Fruit fly (Drosophila melanogaster): ENCODE data around the gene CG13850.
A peak's percentile ranks its signal among the peaks of the same experiment; 100 is the strongest.

Gene CG13850

dm6 chr3R:22424602-22425190 lies 14.0 kb upstream of the CG13850 start, which contains the start of gene pinta:
TSS of gene pinta (minus strand) at chr3R:22424929.
- TF ChIP-seq GATAd (GFP tag; optimal IDR thresholded peaks at IDR 0.05) (no peak), dsf (GFP tag; optimal IDR thresholded peaks at IDR 0.05; ENCODE audit: borderline replicate concordance) (no peak), sv (GFP tag; optimal IDR thresholded peaks at IDR 0.05) (no peak), lola (GFP tag; optimal IDR thresholded peaks at IDR 0.05) (no peak), woc (GFP tag; optimal IDR thresholded peaks at IDR 0.05) (no peak), tai (GFP tag; optimal IDR thresholded peaks at IDR 0.05) (no peak), ey (GFP tag; optimal IDR thresholded peaks at IDR 0.05) (no peak), h (GFP tag; optimal IDR thresholded peaks at IDR 0.05) (no peak), Rel (GFP tag; optimal IDR thresholded peaks at IDR 0.05) (no peak), Rel (tag; optimal IDR thresholded peaks at IDR 0.05) (no peak), Vsx2 (GFP tag; optimal IDR thresholded peaks at IDR 0.05; ENCODE audit: partially characterized antibody) (no peak), brk (GFP tag; optimal IDR thresholded peaks at IDR 0.05) (no peak), br (GFP tag; optimal IDR thresholded peaks at IDR 0.05) (no peak), rgr (GFP tag; optimal IDR thresholded peaks at IDR 0.05) (no peak), Abd-B (GFP tag; optimal IDR thresholded peaks at IDR 0.05) (no peak)

- TF ChIP-seq psq (GFP tag; optimal IDR thresholded peaks at IDR 0.05) (peak; percentile 44), fru (GFP tag; optimal IDR thresholded peaks at IDR 0.05) (peak; percentile 39), CG9705 (GFP tag; optimal IDR thresholded peaks at IDR 0.05) (no peak), ey (GFP tag; optimal IDR thresholded peaks at IDR 0.05) (peak; percentile 37), br (GFP tag; optimal IDR thresholded peaks at IDR 0.05) (peak; percentile 40), OdsH (GFP tag; optimal IDR thresholded peaks at IDR 0.05) (peak; percentile 61), Dif (GFP tag; optimal IDR thresholded peaks at IDR 0.05; ENCODE audit: partially characterized antibody) (no peak), HLH106 (tag; optimal IDR thresholded peaks at IDR 0.05) (peak; percentile 36), Mio (GFP tag; optimal IDR thresholded peaks at IDR 0.05) (no peak), Jra (GFP tag; optimal IDR thresholded peaks at IDR 0.05) (peak; percentile 33), Vsx2 (GFP tag; optimal IDR thresholded peaks at IDR 0.05; ENCODE audit: partially characterized antibody) (no peak), pan (optimal IDR thresholded peaks at IDR 0.05) (no peak), CrebA (GFP tag; optimal IDR thresholded peaks at IDR 0.05; ENCODE audit: borderline replicate concordance) (no peak), Myc (optimal IDR thresholded peaks at IDR 0.05) (no peak), dl (GFP tag; optimal IDR thresholded peaks at IDR 0.05; ENCODE audit: insufficient read depth in 1 of 2, partially characterized antibody in 2 of 2) (no peak), Abd-B (GFP tag; optimal IDR thresholded peaks at IDR 0.05) (no peak), dmrt93B (GFP tag; optimal IDR thresholded peaks at IDR 0.05) (no peak), GATAd (GFP tag; optimal IDR thresholded peaks at IDR 0.05) (no peak), foxo (GFP tag; optimal IDR thresholded peaks at IDR 0.05) (peak in 1 of 2 experiments; percentile 70), rgr (GFP tag; optimal IDR thresholded peaks at IDR 0.05) (peak; percentile 58), lola (GFP tag; optimal IDR thresholded peaks at IDR 0.05) (no peak), h (GFP tag; optimal IDR thresholded peaks at IDR 0.05) (peak; percentile 51), woc (GFP tag; optimal IDR thresholded peaks at IDR 0.05) (no peak), sage (GFP tag; optimal IDR thresholded peaks at IDR 0.05) (peak; percentile 41), Dfd (GFP tag; optimal IDR thresholded peaks at IDR 0.05) (no peak)
Measured at dm6 chr3R:22423996-22424395, 13.3 kb upstream of the CG13850 start.

- TF ChIP-seq Jra (GFP tag; optimal IDR thresholded peaks at IDR 0.05) (no peak), Hnf4 (GFP tag; optimal IDR thresholded peaks at IDR 0.05) (no peak), dsf (GFP tag; optimal IDR thresholded peaks at IDR 0.05; ENCODE audit: borderline replicate concordance) (no peak), Hr83 (GFP tag; optimal IDR thresholded peaks at IDR 0.05; ENCODE audit: poor library complexity, severe bottlenecking) (peak; percentile 44), Myc (optimal IDR thresholded peaks at IDR 0.05) (no peak), dmrt93B (GFP tag; optimal IDR thresholded peaks at IDR 0.05) (no peak), psq (GFP tag; optimal IDR thresholded peaks at IDR 0.05) (peak; percentile 70), tai (GFP tag; optimal IDR thresholded peaks at IDR 0.05) (no peak), sv (GFP tag; optimal IDR thresholded peaks at IDR 0.05) (peak; percentile 29), jim (GFP tag; optimal IDR thresholded peaks at IDR 0.05) (no peak), CrebA (GFP tag; optimal IDR thresholded peaks at IDR 0.05; ENCODE audit: borderline replicate concordance) (no peak), Vsx2 (GFP tag; optimal IDR thresholded peaks at IDR 0.05; ENCODE audit: partially characterized antibody) (no peak), HLH106 (tag; optimal IDR thresholded peaks at IDR 0.05) (peak; percentile 84), lola (GFP tag; optimal IDR thresholded peaks at IDR 0.05) (no peak), rgr (GFP tag; optimal IDR thresholded peaks at IDR 0.05) (peak; percentile 83), Dfd (GFP tag; optimal IDR thresholded peaks at IDR 0.05) (no peak), GATAd (GFP tag; optimal IDR thresholded peaks at IDR 0.05) (no peak), brk (GFP tag; optimal IDR thresholded peaks at IDR 0.05) (no peak), woc (GFP tag; optimal IDR thresholded peaks at IDR 0.05) (peak; percentile 67), usp (GFP tag; optimal IDR thresholded peaks at IDR 0.05) (no peak), fru (GFP tag; optimal IDR thresholded peaks at IDR 0.05) (peak; percentile 85), CG32264 (GFP tag; optimal IDR thresholded peaks at IDR 0.05) (peak; percentile 81), Abd-B (GFP tag; optimal IDR thresholded peaks at IDR 0.05) (no peak), N (GFP tag; optimal IDR thresholded peaks at IDR 0.05) (no peak), foxo (GFP tag; optimal IDR thresholded peaks at IDR 0.05) (peak; percentile 44 to 86), Hr78 (GFP tag; optimal IDR thresholded peaks at IDR 0.05) (no peak), h (GFP tag; optimal IDR thresholded peaks at IDR 0.05) (peak; percentile 85), pan (optimal IDR thresholded peaks at IDR 0.05) (no peak), Rel (GFP tag; optimal IDR thresholded peaks at IDR 0.05) (no peak), Rel (tag; optimal IDR thresholded peaks at IDR 0.05) (peak; percentile 47), br (GFP tag; optimal IDR thresholded peaks at IDR 0.05) (peak; percentile 76), ey (GFP tag; optimal IDR thresholded peaks at IDR 0.05) (peak; percentile 82), OdsH (GFP tag; optimal IDR thresholded peaks at IDR 0.05) (peak; percentile 79), Sp1 (GFP tag; optimal IDR thresholded peaks at IDR 0.05) (peak; percentile 70), Mio (GFP tag; optimal IDR thresholded peaks at IDR 0.05) (no peak), sage (GFP tag; optimal IDR thresholded peaks at IDR 0.05) (peak; percentile 35), CG9705 (GFP tag; optimal IDR thresholded peaks at IDR 0.05) (peak; percentile 10), Dif (GFP tag; optimal IDR thresholded peaks at IDR 0.05; ENCODE audit: partially characterized antibody) (no peak), dl (GFP tag; optimal IDR thresholded peaks at IDR 0.05; ENCODE audit: insufficient read depth in 1 of 2, partially characterized antibody in 2 of 2) (no peak)
Measured at dm6 chr3R:22421618-22422017, 10.9 kb upstream of the CG13850 start.

All from whole organism, wandering third instar larva.